Worm (Caenorhabditis elegans) whole organism, L1 larva: ENCODE measurements around the gene dpm-3.

Experiments used
- F16B12.6 ChIP-seq: fragments of 150-350 bp; optimal IDR thresholded peaks from 2 replicates; lab custom pipeline; 2014; ENCODE audit warnings: missing biosample characterization, missing genetic modification characterization
- ama-1 ChIP-seq: fragments of 150-350 bp; optimal IDR thresholded peaks from 2 replicates; lab custom pipeline; 2014
- dpl-1 ChIP-seq, 3 experiments: fragments of 150-350 bp in 2 of 3; sonication (generic microtip) in 1 of 3; optimal IDR thresholded peaks; 2 replicates each; lab custom pipeline; 2014 to 2017; ENCODE audit warnings: missing biosample characterization in 3 of 3, missing genetic modification characterization in 3 of 3, missing genetic modification reagents in 3 of 3
- efl-1 ChIP-seq, 4 experiments: fragments of 150-350 bp; optimal IDR thresholded peaks in 3 of 4; peaks in 1 of 4; 1 replicate in 1 of 4; 2 replicates in 3 of 4; lab custom pipeline; 2014; ENCODE audit warnings: missing biosample characterization in 2 of 4, missing genetic modification characterization in 2 of 4, missing genetic modification reagents in 2 of 4
- egl-27 ChIP-seq, 2 experiments: fragments of 150-350 bp in 1 of 2; sonication (generic microtip); optimal IDR thresholded peaks; 3 replicates each; lab custom pipeline; 2017 to 2018; ENCODE audit warnings: missing biosample characterization in 2 of 2, missing genetic modification characterization in 2 of 2, missing genetic modification reagents in 2 of 2
- elt-3 ChIP-seq, 6 experiments: fragments of 150-350 bp in 1 of 6; sonication (generic microtip); optimal IDR thresholded peaks; 2 replicates each; lab custom pipeline; 2017 to 2018; ENCODE audit warnings: missing biosample characterization in 6 of 6, missing genetic modification characterization in 6 of 6, inconsistent platforms in 1 of 6
- ets-5 ChIP-seq: fragments of 200-800 bp; sonication (Bioruptor generic); IDR thresholded peaks from 2 replicates; pipeline ENCODE4 v1.3.6; 2022; ENCODE audit warnings: missing genetic modification characterization, missing compliant biosample characterization
- jun-1 ChIP-seq: fragments of 150-350 bp; optimal IDR thresholded peaks from 2 replicates; lab custom pipeline; 2014; ENCODE audit warnings: missing biosample characterization, missing genetic modification reagents, missing genetic modification characterization
- lin-35 ChIP-seq, 2 experiments: fragments of 150-350 bp; optimal IDR thresholded peaks; 2 replicates each; lab custom pipeline; 2014; ENCODE audit warnings: missing biosample characterization in 2 of 2, missing genetic modification characterization in 2 of 2, missing genetic modification reagents in 2 of 2
- lin-39 ChIP-seq: fragments of 150-350 bp; optimal IDR thresholded peaks from 2 replicates; lab custom pipeline; 2014; ENCODE audit warnings: missing biosample characterization, missing genetic modification reagents, missing genetic modification characterization
- nhr-12 ChIP-seq: sonication (generic microtip); optimal IDR thresholded peaks from 2 replicates; lab custom pipeline; 2017; ENCODE audit warnings: missing biosample characterization, missing genetic modification characterization
- nhr-28 ChIP-seq: fragments of 150-350 bp; optimal IDR thresholded peaks from 2 replicates; lab custom pipeline; 2014; ENCODE audit warnings: missing biosample characterization, missing genetic modification characterization
- tbx-2 ChIP-seq: sonication (generic microtip); optimal IDR thresholded peaks from 2 replicates; lab custom pipeline; 2016; ENCODE audit warnings: missing genetic modification characterization, missing compliant biosample characterization

DNA sequence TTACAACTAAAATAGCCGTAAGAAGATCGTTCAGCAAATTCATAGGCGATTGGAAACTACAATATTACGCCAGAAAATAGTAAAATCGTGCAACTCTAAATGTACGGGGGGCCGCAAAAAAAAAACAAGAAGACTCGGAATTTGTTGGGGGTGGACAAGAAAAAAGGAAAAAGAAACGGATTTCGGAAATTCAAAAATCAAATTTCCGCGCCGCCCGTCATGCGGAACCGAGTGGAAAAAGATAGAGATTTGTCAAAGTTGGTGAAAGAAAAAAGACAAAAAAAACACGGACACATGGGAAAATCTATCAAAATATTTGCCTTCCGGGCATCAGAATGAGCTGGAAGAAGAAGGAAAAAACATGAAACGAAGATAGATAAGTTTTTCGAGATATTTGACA, 27.9 kb downstream of the dpm-3 start:
- TF ChIP-seq lin-39 (tag; lab: Kevin White, UChicago), result no peak
- TF ChIP-seq dpl-1 (GFP tag; optimal IDR thresholded peaks at IDR 0.05; lab: Kevin White, UChicago), result no peak
- no peak for TF ChIP-seq lin-35 (GFP tag; optimal IDR thresholded peaks at IDR 0.05; lab: Kevin White, UChicago)
- TF ChIP-seq jun-1 (tag; lab: Kevin White, UChicago), result no peak
- no peak for TF ChIP-seq F16B12.6 (tag; lab: Kevin White, UChicago)
- TF ChIP-seq egl-27 (tag; optimal IDR thresholded peaks at IDR 0.05; lab: Kevin White, UChicago), result no peak
- no peak for TF ChIP-seq nhr-28 (tag; lab: Kevin White, UChicago)
- no peak for TF ChIP-seq tbx-2 (tag; lab: Kevin White, UChicago)
- TF ChIP-seq efl-1 (optimal IDR thresholded peaks at IDR 0.05; lab: Kevin White, UChicago), result no peak
- no peak for TF ChIP-seq efl-1 (GFP tag; optimal IDR thresholded peaks at IDR 0.05 in 1 of 2; lab: Kevin White, UChicago)
- no peak for TF ChIP-seq ets-5
- TF ChIP-seq ama-1 (lab: Kevin White, UChicago), result no peak
- TF ChIP-seq nhr-12 (tag; lab: Kevin White, UChicago), result no peak
- TF ChIP-seq elt-3 (tag; optimal IDR thresholded peaks at IDR 0.05; lab: Kevin White, UChicago), result no peak
